Worm (Caenorhabditis elegans) whole organism, late embryonic: ENCODE measurements around the gene T01H3.2.
A peak's percentile ranks its signal among the peaks of the same experiment; 100 is the strongest.

Experiments used
- K02D7.2 ChIP-seq: sonication (generic microtip); optimal IDR thresholded peaks from 2 replicates; lab custom pipeline; 2017; ENCODE audit warnings: mild to moderate bottlenecking, missing genetic modification characterization, missing compliant biosample characterization
- ceh-48 ChIP-seq: sonication (generic microtip); optimal IDR thresholded peaks from 2 replicates; lab custom pipeline; 2016; ENCODE audit warnings: missing genetic modification characterization, inconsistent platforms, missing compliant biosample characterization
- dmd-4 ChIP-seq: sonication (generic microtip); optimal IDR thresholded peaks from 2 replicates; lab custom pipeline; 2016; ENCODE audit warnings: borderline replicate concordance, missing genetic modification characterization, missing compliant biosample characterization
- hlh-30 ChIP-seq: sonication (generic microtip); optimal IDR thresholded peaks from 2 replicates; lab custom pipeline; 2017; ENCODE audit warnings: antibody characterized with exemption, missing genetic modification characterization, missing compliant biosample characterization; ENCODE audit not compliant: insufficient read depth
- madf-2 ChIP-seq: sonication (generic microtip); optimal IDR thresholded peaks from 2 replicates; lab custom pipeline; 2017; ENCODE audit warnings: missing genetic modification characterization, missing compliant biosample characterization
- nhr-11 ChIP-seq: fragments of 150-350 bp; optimal IDR thresholded peaks from 2 replicates; lab custom pipeline; 2014; ENCODE audit warnings: missing biosample characterization, missing genetic modification characterization
- pha-4 ChIP-seq: fragments of 150-350 bp; optimal IDR thresholded peaks from 2 replicates; lab custom pipeline; 2018; ENCODE audit warnings: missing biosample characterization, missing genetic modification reagents, missing genetic modification characterization
- pqm-1 ChIP-seq: sonication (generic microtip); optimal IDR thresholded peaks from 2 replicates; lab custom pipeline; 2016; ENCODE audit warnings: missing genetic modification characterization, missing compliant biosample characterization
- unc-3 ChIP-seq, 2 experiments: fragments of 200-800 bp in 1 of 2; sonication (Bioruptor generic) in 1 of 2; sonication (generic microtip) in 1 of 2; conservative IDR thresholded peaks in 1 of 2; optimal IDR thresholded peaks in 1 of 2; 2 replicates each; pipeline versions ENCODE4 v1.3.6 to Lab custom; 2016 to 2022; ENCODE audit warnings: missing compliant biosample characterization in 2 of 2, missing genetic modification characterization in 2 of 2, missing genetic modification reagents in 1 of 2
- zip-5 ChIP-seq: sonication (generic microtip); optimal IDR thresholded peaks from 2 replicates; lab custom pipeline; 2016; ENCODE audit warnings: missing genetic modification characterization, missing compliant biosample characterization

- no peak for TF ChIP-seq pha-4 (tag; lab: Kevin White, UChicago)
- TF ChIP-seq unc-3 (GFP tag; conservative IDR thresholded peaks at IDR 0.05; lab: Robert Waterston, UW), result no peak
- no peak for TF ChIP-seq unc-3 (tag; optimal IDR thresholded peaks at IDR 0.05; lab: Kevin White, UChicago)
- TF ChIP-seq zip-5 (tag; lab: Kevin White, UChicago), result no peak
- TF ChIP-seq hlh-30 (tag; lab: Kevin White, UChicago), result no peak
- no peak for TF ChIP-seq pqm-1 (tag; lab: Kevin White, UChicago)
- TF ChIP-seq dmd-4 (tag; lab: Kevin White, UChicago), result no peak
- peak; percentile 32 for TF ChIP-seq nhr-11
- TF ChIP-seq K02D7.2, result no peak
- no peak for TF ChIP-seq ceh-48 (tag; lab: Kevin White, UChicago)
- no peak for TF ChIP-seq madf-2 (tag; lab: Kevin White, UChicago)
Observed at ce11 chrII:7866081-7866480, 11.7 kb downstream of the T01H3.2 start.
